Fruit fly (Drosophila melanogaster) S2 (cell line): ENCODE measurements around the gene CG45067.

ENCODE experiments used
- CG8478 ChIP-seq: fragments of >200 bp; optimal IDR thresholded peaks from 2 replicates; lab custom pipeline; 2018
- CTCF ChIP-seq, 2 experiments: fragments of >200 bp; optimal IDR thresholded peaks; 2 replicates each; lab custom pipeline; 2018

DNA sequence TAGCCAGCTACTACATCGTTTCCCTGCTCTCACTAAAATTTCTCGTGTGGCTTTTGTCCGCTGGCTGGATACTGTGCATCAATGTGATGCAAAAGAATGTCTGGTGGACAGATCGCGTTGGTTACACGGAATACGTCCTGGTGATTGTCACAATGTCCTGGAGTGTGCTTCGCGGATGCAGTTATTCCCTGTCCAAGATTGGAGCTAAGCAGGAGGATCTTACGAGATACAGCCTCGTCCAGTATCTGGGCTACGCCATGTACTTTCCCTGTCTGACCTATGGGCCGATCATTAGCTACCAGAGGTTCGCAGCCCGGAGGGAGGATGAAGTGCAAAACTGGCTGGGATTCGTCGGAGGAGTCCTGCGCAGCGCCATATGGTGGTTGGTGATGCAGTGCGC, 48.3 kb upstream of the CG45067 start:
- TF ChIP-seq CG8478 (lab: Kevin White, UChicago), result no peak
- TF ChIP-seq CTCF (optimal IDR thresholded peaks at IDR 0.05; lab: Kevin White, UChicago), result no peak
